Fruit fly (Drosophila melanogaster) whole organism, embryonic: ENCODE data around the gene CG42854.
A peak's percentile ranks its signal among the peaks of the same experiment; 100 is the strongest.

Experiments
- Bteb2 ChIP-seq: fragments of 200-800 bp; sonication (Bioruptor generic); optimal IDR thresholded peaks from 2 replicates; lab custom pipeline; 2016; ENCODE audit warnings: missing biosample characterization, missing genetic modification characterization
- CG11504 ChIP-seq: fragments of 200-800 bp; sonication (Bioruptor generic); optimal IDR thresholded peaks from 3 replicates; lab custom pipeline; 2019; ENCODE audit warnings: missing biosample characterization, mild to moderate bottlenecking, missing genetic modification characterization, moderate library complexity
- CG13894 ChIP-seq: fragments of 200-800 bp; sonication (Bioruptor generic); optimal IDR thresholded peaks from 3 replicates; lab custom pipeline; 2018; ENCODE audit warnings: missing biosample characterization, mild to moderate bottlenecking, missing genetic modification characterization, moderate library complexity
- CG14050 ChIP-seq: fragments of 200-800 bp; sonication (Bioruptor generic); IDR thresholded peaks from 3 replicates; pipeline ENCODE4 v1.3.6; 2022; ENCODE audit warnings: missing biosample characterization, missing genetic modification characterization
- CG15479 ChIP-seq: fragments of 200-800 bp; sonication (Bioruptor generic); optimal IDR thresholded peaks from 3 replicates; lab custom pipeline; 2019; ENCODE audit warnings: missing biosample characterization, mild to moderate bottlenecking, missing genetic modification characterization, moderate library complexity
- CG1602 ChIP-seq: fragments of 200-800 bp; sonication (Bioruptor generic); optimal IDR thresholded peaks from 3 replicates; lab custom pipeline; 2016; ENCODE audit warnings: missing biosample characterization, missing genetic modification characterization
- CG17186 ChIP-seq: fragments of 200-800 bp; sonication (Bioruptor generic); optimal IDR thresholded peaks from 3 replicates; lab custom pipeline; 2017; ENCODE audit warnings: missing biosample characterization, missing genetic modification reagents, missing genetic modification characterization
- CG1832 ChIP-seq: fragments of 200-800 bp; sonication (Bioruptor generic); optimal IDR thresholded peaks from 2 replicates; lab custom pipeline; 2017; ENCODE audit warnings: missing biosample characterization, mild to moderate bottlenecking, missing genetic modification characterization, inconsistent platforms
- CG2129 ChIP-seq: fragments of 200-800 bp; sonication (Bioruptor generic); IDR thresholded peaks from 2 replicates; pipeline ENCODE4 v1.3.6; 2022; ENCODE audit warnings: missing biosample characterization, missing genetic modification characterization; ENCODE audit not compliant: partially characterized antibody
- CG31365 ChIP-seq: fragments of 200-800 bp; sonication (Bioruptor generic); optimal IDR thresholded peaks from 2 replicates; lab custom pipeline; 2018; ENCODE audit warnings: missing biosample characterization, mild to moderate bottlenecking, missing genetic modification characterization
- CG32767 ChIP-seq: fragments of 200-800 bp; sonication (Bioruptor generic); IDR thresholded peaks from 2 replicates; pipeline ENCODE4 v1.3.6; 2022; ENCODE audit warnings: missing biosample characterization, missing genetic modification characterization
- CG4282 ChIP-seq: fragments of 200-800 bp; sonication (Bioruptor generic); optimal IDR thresholded peaks from 2 replicates; lab custom pipeline; 2016; ENCODE audit warnings: missing biosample characterization, missing genetic modification characterization
- CG7357 ChIP-seq: fragments of 200-800 bp; sonication (Bioruptor generic); IDR thresholded peaks from 3 replicates; pipeline ENCODE4 v1.3.6; 2022; ENCODE audit warnings: missing biosample characterization, missing genetic modification characterization
- CG7556 ChIP-seq: fragments of 200-800 bp; sonication (Bioruptor generic); optimal IDR thresholded peaks from 2 replicates; lab custom pipeline; 2017; ENCODE audit warnings: missing biosample characterization, mild to moderate bottlenecking, missing genetic modification characterization
- CG7786 ChIP-seq: fragments of 200-800 bp; sonication (Bioruptor generic); optimal IDR thresholded peaks from 2 replicates; lab custom pipeline; 2016; ENCODE audit warnings: missing biosample characterization, missing genetic modification characterization
- CG8281 ChIP-seq: fragments of 200-800 bp; sonication (Bioruptor generic); optimal IDR thresholded peaks from 2 replicates; lab custom pipeline; 2018; ENCODE audit warnings: missing biosample characterization, mild to moderate bottlenecking, missing genetic modification characterization, moderate library complexity
- CG8478 ChIP-seq: fragments of >200 bp; optimal IDR thresholded peaks from 2 replicates; lab custom pipeline; 2018
- CG9609 ChIP-seq: fragments of 200-800 bp; sonication (Bioruptor generic); optimal IDR thresholded peaks from 3 replicates; lab custom pipeline; 2016; ENCODE audit warnings: missing biosample characterization, missing genetic modification characterization
- D ChIP-seq, 2 experiments: fragments of 200-800 bp in 1 of 2; fragments of >200 bp in 1 of 2; sonication (Bioruptor generic) in 1 of 2; optimal IDR thresholded peaks; 2 replicates in 1 of 2; 3 replicates in 1 of 2; lab custom pipeline; 2017; ENCODE audit warnings: mild to moderate bottlenecking in 1 of 2, missing biosample characterization in 1 of 2, missing genetic modification characterization in 1 of 2, missing genetic modification reagents in 1 of 2
- D19B ChIP-seq: fragments of 200-800 bp; sonication (Bioruptor generic); optimal IDR thresholded peaks from 2 replicates; lab custom pipeline; 2017; ENCODE audit warnings: missing biosample characterization, mild to moderate bottlenecking, missing genetic modification characterization
- Deaf1 ChIP-seq: fragments of 200-800 bp; optimal IDR thresholded peaks from 3 replicates; lab custom pipeline; 2019; ENCODE audit warnings: missing biosample characterization, mild to moderate bottlenecking, missing genetic modification characterization, moderate library complexity
- Dek ChIP-seq: fragments of 200-800 bp; sonication (Bioruptor generic); optimal IDR thresholded peaks from 3 replicates; lab custom pipeline; 2019; ENCODE audit warnings: missing biosample characterization, mild to moderate bottlenecking, missing genetic modification characterization, moderate library complexity
- Ets65A ChIP-seq: fragments of 200-800 bp; sonication (Bioruptor generic); peaks from one replicate; lab custom pipeline; 2016; ENCODE audit warnings: missing biosample characterization, missing genetic modification characterization
- Gsc ChIP-seq: fragments of 200-800 bp; sonication (Bioruptor generic); IDR thresholded peaks from 2 replicates; pipeline ENCODE4 v1.3.6; 2022; ENCODE audit warnings: missing biosample characterization, missing genetic modification characterization
- HLHmδ ChIP-seq: fragments of 200-800 bp; sonication (Bioruptor generic); optimal IDR thresholded peaks from 2 replicates; lab custom pipeline; 2018; ENCODE audit warnings: missing biosample characterization, mild to moderate bottlenecking, missing genetic modification characterization, moderate library complexity
- Hey ChIP-seq: fragments of 200-800 bp; sonication (Bioruptor generic); optimal IDR thresholded peaks from 3 replicates; lab custom pipeline; 2018; ENCODE audit warnings: missing biosample characterization, mild to moderate bottlenecking, missing genetic modification characterization
- Mad ChIP-seq: fragments of 200-800 bp; sonication (Bioruptor generic); optimal IDR thresholded peaks from 2 replicates; lab custom pipeline; 2016; ENCODE audit warnings: missing biosample characterization, missing genetic modification characterization
- Ssrp ChIP-seq: fragments of 200-800 bp; sonication (Bioruptor generic); optimal IDR thresholded peaks from 2 replicates; lab custom pipeline; 2018; ENCODE audit warnings: missing biosample characterization, mild to moderate bottlenecking, missing genetic modification characterization, moderate library complexity
- YL-1 ChIP-seq: fragments of 200-800 bp; sonication (Bioruptor generic); optimal IDR thresholded peaks from 3 replicates; lab custom pipeline; 2017; ENCODE audit warnings: missing biosample characterization, mild to moderate bottlenecking, missing genetic modification characterization
- ash1 ChIP-seq: fragments of 200-800 bp; sonication (Bioruptor generic); optimal IDR thresholded peaks from 2 replicates; lab custom pipeline; 2018; ENCODE audit warnings: missing biosample characterization, mild to moderate bottlenecking, missing genetic modification characterization
- az2 ChIP-seq: fragments of 200-800 bp; sonication (Bioruptor generic); optimal IDR thresholded peaks from 3 replicates; lab custom pipeline; 2016; ENCODE audit warnings: missing biosample characterization, missing genetic modification characterization
- bab2 ChIP-seq: fragments of 200-800 bp; sonication (Bioruptor generic); optimal IDR thresholded peaks from 2 replicates; lab custom pipeline; 2016; ENCODE audit warnings: missing biosample characterization, missing genetic modification characterization
- bsh ChIP-seq, 2 experiments: fragments of 200-800 bp; sonication (Bioruptor generic); optimal IDR thresholded peaks; 2 replicates each; lab custom pipeline; 2017 to 2018; ENCODE audit warnings: mild to moderate bottlenecking in 2 of 2, missing biosample characterization in 2 of 2, missing genetic modification characterization in 2 of 2, moderate library complexity in 1 of 2
- caup ChIP-seq: fragments of 200-800 bp; sonication (Bioruptor generic); optimal IDR thresholded peaks from 3 replicates; lab custom pipeline; 2017; ENCODE audit warnings: missing biosample characterization, mild to moderate bottlenecking, missing genetic modification characterization, moderate library complexity; ENCODE audit not compliant: severe bottlenecking
- chn ChIP-seq: fragments of 200-800 bp; sonication (Bioruptor generic); optimal IDR thresholded peaks from 2 replicates; lab custom pipeline; 2016; ENCODE audit warnings: missing biosample characterization, missing genetic modification characterization
- dan ChIP-seq: fragments of 200-800 bp; sonication (Bioruptor generic); IDR thresholded peaks from 2 replicates; pipeline ENCODE4 v1.3.6; 2022; ENCODE audit warnings: missing biosample characterization, missing genetic modification characterization
- dati ChIP-seq: fragments of 200-800 bp; sonication (Bioruptor generic); IDR thresholded peaks from 2 replicates; pipeline ENCODE4 v1.3.6; 2022; ENCODE audit warnings: missing biosample characterization, missing genetic modification characterization
- en ChIP-seq: fragments of 200-800 bp; sonication (Bioruptor generic); optimal IDR thresholded peaks from 2 replicates; lab custom pipeline; 2016; ENCODE audit warnings: missing biosample characterization, missing genetic modification characterization
- esg ChIP-seq: fragments of 200-800 bp; sonication (Bioruptor generic); conservative IDR thresholded peaks from 2 replicates; pipeline ENCODE4 v1.3.6; 2022; ENCODE audit warnings: missing biosample characterization, missing genetic modification characterization
- gt ChIP-seq: fragments of 200-800 bp; sonication (Bioruptor generic); IDR thresholded peaks from 2 replicates; pipeline ENCODE4 v1.3.6; 2022; ENCODE audit warnings: missing biosample characterization, missing genetic modification characterization
- ham ChIP-seq: fragments of 200-800 bp; sonication (Bioruptor generic); IDR thresholded peaks from 2 replicates; pipeline ENCODE4 v1.3.6; 2022; ENCODE audit warnings: missing biosample characterization, missing genetic modification characterization
- inv ChIP-seq: fragments of 200-800 bp; sonication (Bioruptor generic); IDR thresholded peaks from 2 replicates; pipeline ENCODE4 v1.3.6; 2022; ENCODE audit warnings: missing biosample characterization, missing genetic modification characterization; ENCODE audit not compliant: partially characterized antibody
- kah ChIP-seq: fragments of 200-800 bp; sonication (Bioruptor generic); optimal IDR thresholded peaks from 2 replicates; lab custom pipeline; 2018; ENCODE audit warnings: missing biosample characterization, mild to moderate bottlenecking, missing genetic modification characterization
- klu ChIP-seq: fragments of 200-800 bp; sonication (Bioruptor generic); IDR thresholded peaks from 2 replicates; pipeline ENCODE4 v1.3.6; 2022; ENCODE audit warnings: missing biosample characterization, missing genetic modification characterization
- onecut ChIP-seq: fragments of 200-800 bp; sonication (Bioruptor generic); IDR thresholded peaks from 2 replicates; pipeline ENCODE4 v1.3.6; 2022; ENCODE audit warnings: missing biosample characterization, missing genetic modification characterization
- pfk ChIP-seq: fragments of 200-800 bp; sonication (Bioruptor generic); optimal IDR thresholded peaks from 2 replicates; lab custom pipeline; 2018; ENCODE audit warnings: missing biosample characterization, mild to moderate bottlenecking, missing genetic modification characterization, moderate library complexity
- psq ChIP-seq: fragments of 200-800 bp; sonication (Bioruptor generic); optimal IDR thresholded peaks from 2 replicates; lab custom pipeline; 2017; ENCODE audit warnings: missing biosample characterization, missing genetic modification characterization
- tap ChIP-seq: fragments of 200-800 bp; optimal IDR thresholded peaks from 3 replicates; lab custom pipeline; 2019; ENCODE audit warnings: missing biosample characterization, mild to moderate bottlenecking, missing genetic modification characterization, moderate library complexity
- trem ChIP-seq: fragments of 200-800 bp; optimal IDR thresholded peaks from 3 replicates; lab custom pipeline; 2019; ENCODE audit warnings: missing biosample characterization, mild to moderate bottlenecking, missing genetic modification characterization, moderate library complexity
- usp ChIP-seq: fragments of >200 bp; optimal IDR thresholded peaks from 2 replicates; lab custom pipeline; 2017; ENCODE audit warnings: missing biosample characterization, missing genetic modification characterization
- z ChIP-seq: fragments of 200-800 bp; sonication (Bioruptor generic); IDR thresholded peaks from 3 replicates; pipeline ENCODE4 v1.3.6; 2022; ENCODE audit warnings: missing biosample characterization, missing genetic modification characterization

CG42854 gene

DNA sequence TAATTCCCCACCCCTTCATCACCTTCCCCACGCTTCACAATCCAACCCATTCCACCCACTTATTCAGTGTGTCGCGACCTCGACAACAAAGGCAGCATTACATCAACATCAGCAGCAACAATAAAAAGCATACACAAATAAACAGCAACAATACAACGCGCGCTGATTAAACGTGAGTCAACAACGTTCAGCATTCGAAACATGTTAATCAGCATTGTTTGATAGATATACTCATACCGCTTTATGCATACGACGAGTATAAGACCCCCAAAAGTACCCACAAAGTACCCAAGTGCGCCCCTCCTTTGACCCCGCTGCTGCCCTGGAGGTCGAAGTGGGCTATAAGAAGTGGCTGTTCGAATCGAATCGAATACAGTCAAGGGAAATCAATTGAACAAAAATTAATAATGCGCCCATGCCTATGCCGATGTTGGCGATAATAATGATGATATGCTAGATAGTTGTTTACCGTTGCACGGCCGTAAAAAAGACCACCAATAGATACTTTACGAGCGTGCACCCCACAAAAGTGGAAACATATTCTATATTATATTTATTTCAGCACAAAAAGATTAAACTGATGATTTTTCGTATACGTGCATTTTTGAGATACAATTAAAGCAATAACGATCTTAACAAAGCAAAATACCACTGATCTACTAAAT lies 47.5 kb upstream of the CG42854 start (continued):
- TF ChIP-seq inv (GFP tag; lab: Robert Waterston, UW) (no peak), CG2129 (GFP tag; lab: Robert Waterston, UW) (no peak), CG4282 (GFP tag; lab: Kevin White, UChicago) (no peak), Dek (tag; lab: Kevin White, UChicago) (no peak), CG8478 (lab: Kevin White, UChicago) (no peak), CG1832 (no peak), gt (no peak), CG7357 (GFP tag; lab: Robert Waterston, UW) (no peak), CG7786 (GFP tag; lab: Kevin White, UChicago) (no peak), pfk (GFP tag; lab: Kevin White, UChicago) (no peak), HLHmδ (GFP tag; lab: Kevin White, UChicago) (no peak), bab2 (GFP tag; lab: Kevin White, UChicago) (no peak), CG17186 (GFP tag; lab: Kevin White, UChicago) (no peak), psq (no peak), esg (GFP tag; lab: Robert Waterston, UW) (no peak), ham (GFP tag; lab: Robert Waterston, UW) (no peak), chn (GFP tag; lab: Kevin White, UChicago) (no peak), onecut (GFP tag; lab: Robert Waterston, UW) (no peak), en (GFP tag; lab: Kevin White, UChicago) (no peak), D19B (GFP tag; lab: Kevin White, UChicago) (no peak), az2 (no peak), bsh (GFP tag; optimal IDR thresholded peaks at IDR 0.05; lab: Kevin White, UChicago) (no peak), dati (GFP tag; lab: Robert Waterston, UW) (no peak), CG15479 (GFP tag; lab: Kevin White, UChicago) (no peak), CG7556 (GFP tag; lab: Kevin White, UChicago) (peak; percentile 30), caup (GFP tag; lab: Kevin White, UChicago) (peak; percentile 47), Bteb2 (no peak), CG9609 (no peak), klu (no peak), trem (no peak), dan (no peak), Deaf1 (tag; lab: Kevin White, UChicago) (no peak), CG8281 (tag; lab: Kevin White, UChicago) (peak; percentile 13), CG14050 (GFP tag; lab: Robert Waterston, UW) (no peak), CG32767 (0 out of 2 replicates have a peak, but pooled peaks have one; percentile 15), Mad (GFP tag; lab: Kevin White, UChicago) (no peak), CG11504 (tag; lab: Kevin White, UChicago) (no peak), ash1 (no peak), z (no peak), Ets65A (GFP tag; lab: Kevin White, UChicago) (peak; percentile 53), kah (GFP tag; lab: Kevin White, UChicago) (no peak), YL-1 (no peak), Ssrp (no peak), CG1602 (GFP tag; lab: Kevin White, UChicago) (no peak), Gsc (GFP tag; lab: Robert Waterston, UW) (no peak), usp (GFP tag; lab: Kevin White, UChicago) (no peak), CG13894 (tag; lab: Kevin White, UChicago) (peak; percentile 9), CG31365 (tag; lab: Kevin White, UChicago) (peak; percentile 36), Hey (tag; lab: Kevin White, UChicago) (peak; percentile 12), tap (tag; lab: Kevin White, UChicago) (peak; percentile 6), D (optimal IDR thresholded peaks at IDR 0.05; lab: Kevin White, UChicago) (no peak), D (GFP tag; optimal IDR thresholded peaks at IDR 0.05; lab: Kevin White, UChicago) (no peak)
